Worm (Caenorhabditis elegans) whole organism, young adult: ENCODE results near the gene sru-4.

Experiments
- B0261.1 ChIP-seq: sonication (generic microtip); optimal IDR thresholded peaks from 2 replicates; lab custom pipeline; 2016; ENCODE audit warnings: mild to moderate bottlenecking, missing genetic modification characterization, moderate library complexity, missing compliant biosample characterization
- D2030.7 ChIP-seq: fragments of 200-800 bp; sonication (Bioruptor generic); IDR thresholded peaks from 2 replicates; pipeline ENCODE4 v1.3.6; 2022; ENCODE audit warnings: missing genetic modification reagents, missing genetic modification characterization, missing compliant biosample characterization
- F22D6.2 ChIP-seq: sonication (generic microtip); optimal IDR thresholded peaks from 2 replicates; lab custom pipeline; 2016; ENCODE audit warnings: mild to moderate bottlenecking, missing genetic modification characterization, missing compliant biosample characterization
- F37B4.10 ChIP-seq: fragments of 200-800 bp; sonication (Bioruptor generic); IDR thresholded peaks from 2 replicates; pipeline ENCODE4 v1.3.6; 2022; ENCODE audit warnings: missing genetic modification characterization, missing compliant biosample characterization
- F39B2.1 ChIP-seq: fragments of 200-800 bp; sonication (Bioruptor generic); IDR thresholded peaks from 2 replicates; pipeline ENCODE4 v1.3.6; 2022; ENCODE audit warnings: missing genetic modification reagents, missing genetic modification characterization, missing compliant biosample characterization
- F57A8.1 ChIP-seq: fragments of 200-800 bp; sonication (Bioruptor generic); optimal IDR thresholded peaks from 2 replicates; lab custom pipeline; 2018; ENCODE audit warnings: mild to moderate bottlenecking, missing genetic modification characterization, moderate library complexity, missing compliant biosample characterization
- K12H6.12 ChIP-seq: fragments of 200-800 bp; sonication (Bioruptor generic); optimal IDR thresholded peaks from 2 replicates; lab custom pipeline; 2018; ENCODE audit warnings: mild to moderate bottlenecking, missing genetic modification characterization, missing compliant biosample characterization
- Y53F4B.3 ChIP-seq: fragments of 200-800 bp; sonication (Bioruptor generic); IDR thresholded peaks from 2 replicates; pipeline ENCODE4 v1.3.6; 2022; ENCODE audit warnings: missing genetic modification reagents, missing genetic modification characterization, missing compliant biosample characterization
- Y67H2A.10 ChIP-seq: fragments of 200-800 bp; sonication (Bioruptor generic); conservative IDR thresholded peaks from 2 replicates; pipeline ENCODE4 v1.3.6; 2022; ENCODE audit warnings: missing genetic modification reagents, missing genetic modification characterization, missing compliant biosample characterization
- ama-1 ChIP-seq, 3 experiments: fragments of 150-350 bp in 1 of 3; sonication (generic microtip) in 2 of 3; optimal IDR thresholded peaks; 2 replicates each; lab custom pipeline; 2014 to 2018; ENCODE audit warnings: missing biosample characterization in 2 of 3, missing genetic modification characterization in 2 of 3, missing genetic modification reagents in 2 of 3
- aptf-2 ChIP-seq: fragments of 200-800 bp; sonication (Bioruptor generic); conservative IDR thresholded peaks from 2 replicates; pipeline ENCODE4 v1.3.6; 2022; ENCODE audit warnings: missing genetic modification reagents, missing genetic modification characterization, missing compliant biosample characterization
- attf-5 ChIP-seq: fragments of 200-800 bp; sonication (Bioruptor generic); optimal IDR thresholded peaks from 2 replicates; lab custom pipeline; 2018; ENCODE audit warnings: mild to moderate bottlenecking, missing genetic modification characterization, missing compliant biosample characterization
- attf-6 ChIP-seq: fragments of 200-800 bp; sonication (Bioruptor generic); IDR thresholded peaks from 2 replicates; pipeline ENCODE4 v1.3.6; 2022; ENCODE audit warnings: missing genetic modification reagents, missing genetic modification characterization, missing compliant biosample characterization
- cebp-1 ChIP-seq, 2 experiments: fragments of 200-800 bp in 1 of 2; sonication (Bioruptor generic) in 1 of 2; sonication (generic microtip) in 1 of 2; IDR thresholded peaks in 1 of 2; optimal IDR thresholded peaks in 1 of 2; 2 replicates each; pipeline versions ENCODE4 v1.3.6 to Lab custom; 2017 to 2022; ENCODE audit warnings: missing compliant biosample characterization in 2 of 2, missing genetic modification characterization in 2 of 2, mild to moderate bottlenecking in 1 of 2, missing genetic modification reagents in 1 of 2, moderate library complexity in 1 of 2
- ceh-79 ChIP-seq: sonication (generic microtip); optimal IDR thresholded peaks from 2 replicates; lab custom pipeline; 2017; ENCODE audit warnings: mild to moderate bottlenecking, missing genetic modification characterization, missing compliant biosample characterization
- ceh-91 ChIP-seq: fragments of 200-800 bp; sonication (Bioruptor generic); IDR thresholded peaks from 2 replicates; pipeline ENCODE4 v1.3.6; 2022; ENCODE audit warnings: missing genetic modification reagents, missing genetic modification characterization, missing compliant biosample characterization
- chd-7 ChIP-seq: sonication (generic microtip); optimal IDR thresholded peaks from 2 replicates; lab custom pipeline; 2016; ENCODE audit warnings: mild to moderate bottlenecking, missing genetic modification characterization, moderate library complexity, missing compliant biosample characterization
- ekl-4 ChIP-seq: fragments of 200-800 bp; sonication (Bioruptor generic); IDR thresholded peaks from 2 replicates; pipeline ENCODE4 v1.3.6; 2022; ENCODE audit warnings: missing genetic modification reagents, missing genetic modification characterization, missing compliant biosample characterization
- gei-17 ChIP-seq: fragments of 200-800 bp; sonication (Bioruptor generic); optimal IDR thresholded peaks from 2 replicates; lab custom pipeline; 2018; ENCODE audit warnings: mild to moderate bottlenecking, missing genetic modification characterization, missing compliant biosample characterization
- let-607 ChIP-seq, 2 experiments: fragments of 200-800 bp in 1 of 2; sonication (Bioruptor generic) in 1 of 2; sonication (generic microtip) in 1 of 2; optimal IDR thresholded peaks; 2 replicates each; lab custom pipeline; 2016 to 2018; ENCODE audit warnings: mild to moderate bottlenecking in 2 of 2, missing compliant biosample characterization in 2 of 2, missing genetic modification characterization in 2 of 2, moderate library complexity in 2 of 2, missing genotype in 1 of 2
- lin-26 ChIP-seq: fragments of 200-800 bp; sonication (Bioruptor generic); IDR thresholded peaks from 2 replicates; pipeline ENCODE4 v1.3.6; 2022; ENCODE audit warnings: missing genetic modification reagents, missing genetic modification characterization, missing compliant biosample characterization
- lin-35 ChIP-seq, 3 experiments: fragments of 150-350 bp in 2 of 3; sonication (generic microtip) in 1 of 3; optimal IDR thresholded peaks; 2 replicates each; lab custom pipeline; 2014 to 2018; ENCODE audit warnings: missing biosample characterization in 3 of 3, missing genetic modification characterization in 3 of 3, missing genetic modification reagents in 3 of 3
- lin-40 ChIP-seq: sonication (generic microtip); optimal IDR thresholded peaks from 2 replicates; lab custom pipeline; 2016; ENCODE audit warnings: missing genetic modification characterization, mild to moderate bottlenecking, missing compliant biosample characterization, missing genotype, missing genetic modification reagents
- madf-8 ChIP-seq: fragments of 200-800 bp; sonication (Bioruptor generic); conservative IDR thresholded peaks from 2 replicates; pipeline ENCODE4 v1.3.6; 2022; ENCODE audit warnings: missing genetic modification reagents, missing genetic modification characterization, missing compliant biosample characterization
- nfya-1 ChIP-seq: sonication (generic microtip); optimal IDR thresholded peaks from 2 replicates; lab custom pipeline; 2017; ENCODE audit warnings: antibody characterized with exemption, missing compliant biosample characterization, missing genetic modification characterization, borderline replicate concordance; ENCODE audit not compliant: insufficient read depth
- nhr-90 ChIP-seq: sonication (generic microtip); optimal IDR thresholded peaks from 2 replicates; lab custom pipeline; 2016; ENCODE audit warnings: missing genotype, mild to moderate bottlenecking, missing genetic modification characterization, missing compliant biosample characterization
- snpc-1.1 ChIP-seq: sonication (generic microtip); optimal IDR thresholded peaks from 2 replicates; lab custom pipeline; 2017; ENCODE audit warnings: missing genetic modification characterization, mild to moderate bottlenecking, missing compliant biosample characterization, antibody characterized with exemption, moderate library complexity, missing genotype, missing genetic modification reagents; ENCODE audit not compliant: insufficient read depth
- snpc-3.4 ChIP-seq: sonication (generic microtip); optimal IDR thresholded peaks from 2 replicates; lab custom pipeline; 2017; ENCODE audit warnings: missing genetic modification characterization, mild to moderate bottlenecking, missing compliant biosample characterization, antibody characterized with exemption, moderate library complexity, missing genotype, missing genetic modification reagents
- sptf-2 ChIP-seq: fragments of 200-800 bp; sonication (Bioruptor generic); optimal IDR thresholded peaks from 2 replicates; lab custom pipeline; 2018; ENCODE audit warnings: mild to moderate bottlenecking, missing genetic modification characterization, missing compliant biosample characterization
- unc-62 ChIP-seq: fragments of 150-350 bp; optimal IDR thresholded peaks from 2 replicates; lab custom pipeline; 2014; ENCODE audit warnings: missing biosample characterization, missing genetic modification reagents, missing genetic modification characterization
- zim-3 ChIP-seq: sonication (generic microtip); optimal IDR thresholded peaks from 2 replicates; lab custom pipeline; 2017; ENCODE audit warnings: mild to moderate bottlenecking, missing genetic modification characterization, moderate library complexity, missing compliant biosample characterization
- ztf-26 ChIP-seq: sonication (generic microtip); optimal IDR thresholded peaks from 2 replicates; lab custom pipeline; 2017; ENCODE audit warnings: missing genetic modification characterization, missing compliant biosample characterization
- ztf-28 ChIP-seq: fragments of 200-800 bp; sonication (Bioruptor generic); IDR thresholded peaks from 2 replicates; pipeline ENCODE4 v1.3.6; 2022; ENCODE audit warnings: missing genetic modification reagents, missing genetic modification characterization, missing compliant biosample characterization

The sru-4 gene

ce11 chrIV:9513360-9513777, 15.2 kb downstream of the sru-4 start (continued):
- TF ChIP-seq B0261.1 (tag; lab: Kevin White, UChicago) (no peak), attf-6 (GFP tag; lab: Robert Waterston, UW) (no peak), K12H6.12 (tag; lab: Kevin White, UChicago) (no peak), Y53F4B.3 (GFP tag; lab: Robert Waterston, UW) (no peak), aptf-2 (no peak), gei-17 (GFP tag; lab: Kevin White, UChicago) (no peak), ceh-91 (GFP tag; lab: Robert Waterston, UW) (no peak), D2030.7 (GFP tag; lab: Robert Waterston, UW) (no peak), snpc-3.4 (tag; lab: Kevin White, UChicago) (peak; percentile 22), F57A8.1 (no peak)
- TF ChIP-seq, all 124 proteins: peak for 22

DNA sequence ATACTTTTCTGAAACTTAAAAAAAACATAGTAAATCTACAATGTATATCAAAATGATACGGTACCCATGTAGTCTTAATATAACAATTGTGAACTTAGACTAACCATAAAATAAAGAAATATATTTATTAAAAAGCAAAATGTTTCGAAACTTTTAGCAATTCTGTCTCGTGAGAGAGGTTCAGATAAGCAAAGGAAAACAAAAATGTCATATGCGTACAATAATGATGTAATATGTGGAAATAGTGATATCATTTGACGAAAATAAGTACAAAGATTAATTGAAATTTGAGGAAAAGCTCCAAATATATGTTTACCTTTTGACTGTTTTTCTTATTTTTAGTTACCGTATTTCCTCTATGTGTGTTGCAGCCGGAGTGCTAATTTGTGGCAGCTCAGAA, 15.9 kb downstream of the sru-4 start:
- peak; percentile 70; the same call in 1 of the 2 replicates for TF ChIP-seq cebp-1 (GFP tag; IDR thresholded peaks at IDR 0.05; lab: Robert Waterston, UW)
- peak; percentile 81 for TF ChIP-seq cebp-1 (tag; optimal IDR thresholded peaks at IDR 0.05; lab: Kevin White, UChicago)
- peak; percentile 76 for TF ChIP-seq unc-62 (GFP tag; lab: Kevin White, UChicago)
- no peak for TF ChIP-seq lin-35 (GFP tag; optimal IDR thresholded peaks at IDR 0.05; lab: Kevin White, UChicago)

- TF ChIP-seq F37B4.10 (no peak), ceh-79 (tag; lab: Kevin White, UChicago) (no peak), attf-5 (GFP tag; lab: Kevin White, UChicago) (no peak), ztf-28 (GFP tag; lab: Robert Waterston, UW) (no peak), lin-40 (tag; lab: Kevin White, UChicago) (peak; percentile 21), chd-7 (tag; lab: Kevin White, UChicago) (no peak), lin-35 (GFP tag; optimal IDR thresholded peaks at IDR 0.05; lab: Kevin White, UChicago) (no peak), K12H6.12 (tag; lab: Kevin White, UChicago) (no peak), ama-1 (optimal IDR thresholded peaks at IDR 0.05; lab: Kevin White, UChicago) (peak; percentile 12), ama-1 (GFP tag; optimal IDR thresholded peaks at IDR 0.05; lab: Kevin White, UChicago) (no peak), madf-8 (no peak), ekl-4 (GFP tag; lab: Robert Waterston, UW) (no peak), sptf-2 (GFP tag; lab: Kevin White, UChicago) (no peak), lin-26 (no peak), snpc-1.1 (tag; lab: Kevin White, UChicago) (no peak), zim-3 (tag; lab: Kevin White, UChicago) (no peak)
These were observed 18.6 kb downstream of the sru-4 start, which contains the start of gene C33A12.19 for ce11 chrIV:9516831-9517230. C33A12.19 (plus strand) TSS chrIV:9516999.

ce11 chrIV:9518608-9519007, 20.4 kb downstream of the sru-4 start, which contains the start of gene nlp-35:
nlp-35 (minus strand) TSS chrIV:9518926.
- no peak for TF ChIP-seq gei-17 (GFP tag; lab: Kevin White, UChicago)
- TF ChIP-seq aptf-2, result no peak
- no peak for TF ChIP-seq F22D6.2
- peak; percentile 40 for TF ChIP-seq ztf-26 (tag; lab: Kevin White, UChicago)
- TF ChIP-seq attf-5 (GFP tag; lab: Kevin White, UChicago), result no peak

DNA sequence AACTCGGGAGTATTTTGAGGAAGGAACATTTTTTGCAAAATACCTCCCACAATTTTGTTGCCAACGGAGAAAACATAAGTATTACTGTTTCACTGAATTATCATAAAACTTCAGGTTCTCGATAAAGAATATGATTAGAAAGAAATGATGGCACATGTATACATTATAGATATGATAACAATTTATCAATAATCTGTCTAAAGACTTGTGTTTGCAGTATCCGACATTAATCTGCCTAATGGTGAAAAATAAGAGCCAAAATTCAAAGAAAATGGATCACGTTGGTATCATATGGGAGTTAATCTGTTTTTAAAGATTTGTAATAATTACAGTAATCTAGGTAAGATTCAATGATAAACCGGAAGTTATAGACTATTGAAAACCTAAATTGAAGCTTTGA, 22.4 kb downstream of the sru-4 start:
- TF ChIP-seq ceh-79 (tag; lab: Kevin White, UChicago) (no peak), nhr-90 (tag; lab: Kevin White, UChicago) (no peak), attf-5 (GFP tag; lab: Kevin White, UChicago) (no peak), nfya-1 (tag; lab: Kevin White, UChicago) (no peak), Y67H2A.10 (GFP tag; lab: Robert Waterston, UW) (no peak), F39B2.1 (GFP tag; lab: Robert Waterston, UW) (no peak), Y53F4B.3 (GFP tag; lab: Robert Waterston, UW) (no peak), let-607 (tag; optimal IDR thresholded peaks at IDR 0.05; lab: Kevin White, UChicago) (no peak)
- TF ChIP-seq, all 124 proteins: peak for 0
